Worm (Caenorhabditis elegans) whole organism, L1 larva: Measurements from ENCODE around the gene F20G2.1.

ENCODE experiments used
- C04F5.9 ChIP-seq: sonication (generic microtip); optimal IDR thresholded peaks from 2 replicates; lab custom pipeline; 2016; ENCODE audit warnings: missing genetic modification characterization, missing compliant biosample characterization
- alr-1 ChIP-seq: fragments of 200-800 bp; sonication (Bioruptor generic); optimal IDR thresholded peaks from 2 replicates; lab custom pipeline; 2018; ENCODE audit warnings: borderline replicate concordance, mild to moderate bottlenecking, missing genetic modification characterization, missing compliant biosample characterization
- blmp-1 ChIP-seq: fragments of 150-350 bp; optimal IDR thresholded peaks from 2 replicates; lab custom pipeline; 2014; ENCODE audit warnings: missing biosample characterization, missing genetic modification characterization
- ceh-8 ChIP-seq: fragments of 200-800 bp; sonication (Bioruptor generic); optimal IDR thresholded peaks from 2 replicates; lab custom pipeline; 2018; ENCODE audit warnings: mild to moderate bottlenecking, missing genetic modification characterization, moderate library complexity, missing compliant biosample characterization
- ceh-88 ChIP-seq: fragments of 200-800 bp; sonication (Bioruptor generic); IDR thresholded peaks from 2 replicates; pipeline ENCODE4 v1.3.6; 2022; ENCODE audit warnings: missing genetic modification characterization, missing compliant biosample characterization
- dpl-1 ChIP-seq, 3 experiments: fragments of 150-350 bp in 2 of 3; sonication (generic microtip) in 1 of 3; optimal IDR thresholded peaks; 2 replicates each; lab custom pipeline; 2014 to 2017; ENCODE audit warnings: missing biosample characterization in 3 of 3, missing genetic modification characterization in 3 of 3, missing genetic modification reagents in 3 of 3
- dsc-1 ChIP-seq: sonication (generic microtip); optimal IDR thresholded peaks from 2 replicates; lab custom pipeline; 2016; ENCODE audit warnings: mild to moderate bottlenecking, missing genetic modification characterization, missing compliant biosample characterization
- efl-1 ChIP-seq, 4 experiments: fragments of 150-350 bp; optimal IDR thresholded peaks in 3 of 4; peaks in 1 of 4; 1 replicate in 1 of 4; 2 replicates in 3 of 4; lab custom pipeline; 2014; ENCODE audit warnings: missing biosample characterization in 2 of 4, missing genetic modification characterization in 2 of 4, missing genetic modification reagents in 2 of 4
- efl-3 ChIP-seq: fragments of 200-800 bp; sonication (Bioruptor generic); optimal IDR thresholded peaks from 2 replicates; lab custom pipeline; 2018; ENCODE audit warnings: mild to moderate bottlenecking, missing genetic modification characterization, missing compliant biosample characterization
- egl-13 ChIP-seq: sonication (generic microtip); optimal IDR thresholded peaks from 2 replicates; lab custom pipeline; 2016; ENCODE audit warnings: missing genotype, missing genetic modification reagents, missing genetic modification characterization, missing compliant biosample characterization
- elt-2 ChIP-seq: sonication (generic microtip); optimal IDR thresholded peaks from 2 replicates; lab custom pipeline; 2016; ENCODE audit warnings: missing genetic modification characterization, mild to moderate bottlenecking, inconsistent platforms, missing compliant biosample characterization, missing genetic modification reagents
- ets-5 ChIP-seq: fragments of 200-800 bp; sonication (Bioruptor generic); IDR thresholded peaks from 2 replicates; pipeline ENCODE4 v1.3.6; 2022; ENCODE audit warnings: missing genetic modification characterization, missing compliant biosample characterization
- fkh-10 ChIP-seq: sonication (generic microtip); optimal IDR thresholded peaks from 2 replicates; lab custom pipeline; 2017; ENCODE audit warnings: missing biosample characterization, missing genetic modification reagents, missing genetic modification characterization
- fkh-8 ChIP-seq: sonication (generic microtip); optimal IDR thresholded peaks from 2 replicates; lab custom pipeline; 2016; ENCODE audit warnings: mild to moderate bottlenecking, missing genetic modification characterization, missing compliant biosample characterization
- hlh-17 ChIP-seq: fragments of 200-800 bp; sonication (Bioruptor generic); optimal IDR thresholded peaks from 2 replicates; lab custom pipeline; 2018; ENCODE audit warnings: missing genetic modification characterization, mild to moderate bottlenecking, missing compliant biosample characterization, moderate library complexity, borderline replicate concordance
- hlh-4 ChIP-seq: sonication (generic microtip); optimal IDR thresholded peaks from 2 replicates; lab custom pipeline; 2016; ENCODE audit warnings: mild to moderate bottlenecking, missing genetic modification characterization, missing compliant biosample characterization
- hpl-2 ChIP-seq: fragments of 150-350 bp; optimal IDR thresholded peaks from 2 replicates; lab custom pipeline; 2014; ENCODE audit warnings: missing biosample characterization, missing genetic modification reagents, missing genetic modification characterization
- lin-14 ChIP-seq: fragments of 200-800 bp; sonication (Bioruptor generic); optimal IDR thresholded peaks from 2 replicates; lab custom pipeline; 2018; ENCODE audit warnings: mild to moderate bottlenecking, missing genetic modification characterization, moderate library complexity, missing compliant biosample characterization
- lin-35 ChIP-seq, 2 experiments: fragments of 150-350 bp; optimal IDR thresholded peaks; 2 replicates each; lab custom pipeline; 2014; ENCODE audit warnings: missing biosample characterization in 2 of 2, missing genetic modification characterization in 2 of 2, missing genetic modification reagents in 2 of 2
- lir-3 ChIP-seq: sonication (generic microtip); optimal IDR thresholded peaks from 2 replicates; lab custom pipeline; 2016; ENCODE audit warnings: mild to moderate bottlenecking, missing genetic modification characterization, moderate library complexity, missing compliant biosample characterization; ENCODE audit not compliant: poor library complexity
- lsy-2 ChIP-seq, 2 experiments: fragments of 150-350 bp; optimal IDR thresholded peaks; 2 replicates each; lab custom pipeline; 2014; ENCODE audit warnings: missing biosample characterization in 2 of 2, missing genetic modification characterization in 2 of 2
- mep-1 ChIP-seq: fragments of 150-350 bp; optimal IDR thresholded peaks from 2 replicates; lab custom pipeline; 2014; ENCODE audit warnings: missing biosample characterization, missing genetic modification characterization
- nhr-12 ChIP-seq: sonication (generic microtip); optimal IDR thresholded peaks from 2 replicates; lab custom pipeline; 2017; ENCODE audit warnings: missing biosample characterization, missing genetic modification characterization
- nhr-19 ChIP-seq: fragments of 200-800 bp; sonication (Bioruptor generic); conservative IDR thresholded peaks from 2 replicates; pipeline ENCODE4 v1.3.6; 2022; ENCODE audit warnings: missing genetic modification characterization, missing compliant biosample characterization
- nhr-20 ChIP-seq: sonication (generic microtip); optimal IDR thresholded peaks from 2 replicates; lab custom pipeline; 2016; ENCODE audit warnings: mild to moderate bottlenecking, missing genetic modification characterization, missing compliant biosample characterization
- nhr-47 ChIP-seq: sonication (generic microtip); optimal IDR thresholded peaks from 2 replicates; lab custom pipeline; 2016; ENCODE audit warnings: mild to moderate bottlenecking, missing genetic modification characterization, moderate library complexity, missing compliant biosample characterization
- nhr-71 ChIP-seq: sonication (generic microtip); optimal IDR thresholded peaks from 2 replicates; lab custom pipeline; 2016; ENCODE audit warnings: mild to moderate bottlenecking, missing genetic modification characterization, moderate library complexity, missing compliant biosample characterization
- nhr-84 ChIP-seq: sonication (generic microtip); optimal IDR thresholded peaks from 2 replicates; lab custom pipeline; 2017; ENCODE audit warnings: missing biosample characterization, missing genetic modification characterization
- pag-3 ChIP-seq: sonication (generic microtip); optimal IDR thresholded peaks from 2 replicates; lab custom pipeline; 2017; ENCODE audit warnings: missing genetic modification characterization, mild to moderate bottlenecking, missing compliant biosample characterization, antibody characterized with exemption, borderline replicate concordance; ENCODE audit not compliant: insufficient read depth
- pax-3 ChIP-seq: fragments of 200-800 bp; sonication (Bioruptor generic); optimal IDR thresholded peaks from 2 replicates; lab custom pipeline; 2018; ENCODE audit warnings: mild to moderate bottlenecking, missing genetic modification characterization, moderate library complexity, missing compliant biosample characterization
- rnt-1 ChIP-seq: sonication (generic microtip); optimal IDR thresholded peaks from 2 replicates; lab custom pipeline; 2016; ENCODE audit warnings: mild to moderate bottlenecking, missing genetic modification characterization, moderate library complexity, missing compliant biosample characterization
- snu-23 ChIP-seq: sonication (generic microtip); optimal IDR thresholded peaks from 2 replicates; lab custom pipeline; 2016; ENCODE audit warnings: missing genetic modification characterization, missing compliant biosample characterization
- sup-37 ChIP-seq: fragments of 200-800 bp; sonication (Bioruptor generic); optimal IDR thresholded peaks from 2 replicates; lab custom pipeline; 2018; ENCODE audit warnings: mild to moderate bottlenecking, missing genetic modification characterization, missing compliant biosample characterization
- swsn-7 ChIP-seq: sonication (generic microtip); optimal IDR thresholded peaks from 2 replicates; lab custom pipeline; 2016; ENCODE audit warnings: missing genetic modification characterization, missing compliant biosample characterization
- tlp-1 ChIP-seq: fragments of 150-350 bp; optimal IDR thresholded peaks from 2 replicates; lab custom pipeline; 2014; ENCODE audit warnings: missing biosample characterization, missing genetic modification characterization
- unc-86 ChIP-seq: sonication (generic microtip); optimal IDR thresholded peaks from 2 replicates; lab custom pipeline; 2016; ENCODE audit warnings: missing genetic modification characterization, missing compliant biosample characterization

F20G2.1 gene

DNA sequence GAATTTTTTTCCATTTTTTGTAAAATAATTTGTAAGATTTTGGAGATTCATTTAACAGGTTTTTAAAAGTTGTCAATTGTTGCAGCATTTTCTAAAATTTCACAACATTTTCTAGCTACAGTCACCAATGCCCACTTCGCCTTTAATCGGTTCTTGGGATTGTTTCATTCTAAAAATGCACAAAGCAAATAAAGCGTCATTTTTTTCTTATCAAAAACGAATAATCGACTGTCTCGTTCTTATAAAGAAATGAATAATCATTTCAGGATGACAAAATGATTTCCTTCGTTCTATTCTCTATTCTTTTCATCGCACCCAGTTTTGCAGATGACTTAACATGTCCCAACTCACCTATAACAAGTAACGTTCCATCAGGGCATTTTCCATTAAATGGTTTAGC lies 22.1 kb upstream of the F20G2.1 start, which contains the start of gene F53C11.1:
F53C11.1 (plus strand) TSS at position 268 of the 400 bp plus-strand sequence.
- TF ChIP-seq ceh-8: no peak
- no peak for TF ChIP-seq hlh-17
- TF ChIP-seq elt-2: peak; percentile 18
- no peak for TF ChIP-seq lin-14

DNA sequence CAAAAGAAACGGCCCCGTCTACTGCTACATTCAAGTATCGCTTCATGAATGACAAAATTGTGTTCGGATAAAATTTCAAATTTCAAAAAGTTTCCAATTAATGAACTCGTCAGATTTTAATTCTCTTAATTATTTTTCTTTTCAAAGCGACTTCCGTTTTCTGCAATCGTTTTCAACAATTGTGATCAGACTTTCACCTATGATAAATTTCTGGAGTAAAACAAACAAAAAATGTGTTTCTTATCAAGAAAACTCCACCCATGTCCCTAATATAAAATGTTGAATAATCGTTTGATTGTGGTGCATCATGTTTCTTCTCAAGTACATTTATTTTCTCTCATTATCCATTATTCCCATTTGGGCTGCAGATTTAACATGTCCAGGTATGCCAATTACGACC lies 17.8 kb upstream of the F20G2.1 start, which contains the start of gene F20G2.5:
F20G2.5 (plus strand) TSS at position 301 of the 400 bp plus-strand sequence.
- TF ChIP-seq elt-2 (peak; percentile 22), dpl-1 (GFP tag; optimal IDR thresholded peaks at IDR 0.05; lab: Kevin White, UChicago) (no peak), lir-3 (tag; lab: Kevin White, UChicago) (no peak), hlh-17 (no peak)
- TF ChIP-seq, all 84 proteins: peak for 1

DNA sequence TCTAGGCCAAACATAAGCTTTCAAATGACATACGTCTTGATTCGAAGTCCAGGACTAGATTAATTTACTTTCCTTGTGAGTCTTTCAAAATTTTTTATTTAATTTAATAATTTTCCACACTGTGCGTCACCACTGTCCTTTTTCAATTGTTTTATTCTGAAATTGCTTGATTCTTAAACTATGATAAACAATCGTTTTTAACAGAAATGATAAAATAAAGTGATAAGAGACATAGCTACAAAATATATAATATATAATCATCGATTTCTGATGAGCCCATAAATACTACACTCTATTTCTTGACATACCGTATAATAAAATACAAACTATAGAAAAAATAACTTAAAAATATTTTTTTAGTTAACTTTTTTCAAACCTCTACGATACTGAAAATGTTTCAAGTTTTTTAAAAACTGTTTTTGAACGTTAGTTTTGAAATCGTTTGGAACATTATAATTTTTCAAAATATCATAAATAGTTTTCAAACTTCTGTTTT lies 15.6 kb upstream of the F20G2.1 start, which contains the start of gene nas-24:
nas-24 (plus strand) TSS at position 446 of the 496 bp plus-strand sequence.
- TF ChIP-seq elt-2: peak; percentile 23
- TF ChIP-seq swsn-7 (tag; lab: Kevin White, UChicago): no peak
- no peak for TF ChIP-seq mep-1 (tag; lab: Kevin White, UChicago)
- no peak for TF ChIP-seq C04F5.9
- TF ChIP-seq egl-13: no peak
- TF ChIP-seq lsy-2 (tag; optimal IDR thresholded peaks at IDR 0.05; lab: Kevin White, UChicago): no peak

DNA sequence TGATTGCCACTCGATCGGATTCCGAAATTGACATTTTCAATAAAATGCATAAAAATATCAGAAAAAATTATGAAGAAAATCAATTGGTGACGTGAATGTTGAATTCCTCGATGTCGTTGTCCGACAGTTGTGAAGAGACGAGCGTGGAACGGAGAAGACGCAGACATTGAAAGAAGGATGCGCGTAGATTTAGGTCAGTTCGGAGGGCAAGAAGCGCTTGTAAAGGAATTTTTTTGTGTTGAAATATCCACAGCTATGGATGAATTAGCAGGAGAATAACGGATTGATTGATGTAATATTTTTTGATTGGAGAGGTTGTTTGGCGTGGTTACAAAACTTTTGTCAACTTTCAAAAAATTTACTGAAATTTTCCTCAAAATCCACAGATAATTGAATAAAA lies 15.0 kb upstream of the F20G2.1 start, which contains the start of gene F20G2.3:
F20G2.3 (minus strand) TSS at position 101 of the 400 bp plus-strand sequence.
- no peak for TF ChIP-seq unc-86 (tag; lab: Kevin White, UChicago)
- peak; percentile 25 for TF ChIP-seq blmp-1 (tag; lab: Kevin White, UChicago)
- TF ChIP-seq, all 84 proteins: peak for 1

DNA sequence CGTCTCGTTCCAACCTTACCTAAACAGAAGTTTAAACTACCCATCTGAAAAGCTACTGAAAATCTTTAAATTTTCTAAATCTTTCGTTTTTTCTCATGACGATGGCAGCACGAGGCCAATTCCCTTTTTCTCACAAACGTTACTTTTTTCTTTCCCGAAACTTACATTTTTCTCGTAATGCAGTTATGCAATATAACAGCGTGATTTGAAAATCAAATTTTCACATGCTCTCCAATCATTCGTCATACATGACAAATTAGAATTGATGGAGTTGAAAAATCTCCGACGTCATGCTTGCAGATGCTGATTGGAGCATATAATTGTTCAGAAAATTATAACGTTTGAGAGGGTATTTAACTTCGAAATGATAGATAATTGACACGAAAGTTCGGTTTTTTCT lies 10.3 kb upstream of the F20G2.1 start:
- TF ChIP-seq lin-14 (peak; percentile 42), ceh-88 (no peak), fkh-10 (GFP tag; lab: Kevin White, UChicago) (peak; percentile 0), fkh-8 (tag; lab: Kevin White, UChicago) (peak; percentile 91), hpl-2 (no peak), lsy-2 (tag; optimal IDR thresholded peaks at IDR 0.05; lab: Kevin White, UChicago) (peak in 1 of 2 experiments; percentile 5), nhr-71 (tag; lab: Kevin White, UChicago) (peak; percentile 70), pax-3 (tag; lab: Kevin White, UChicago) (peak; percentile 56), swsn-7 (tag; lab: Kevin White, UChicago) (peak; percentile 11), nhr-47 (tag; lab: Kevin White, UChicago) (peak; percentile 56)

DNA sequence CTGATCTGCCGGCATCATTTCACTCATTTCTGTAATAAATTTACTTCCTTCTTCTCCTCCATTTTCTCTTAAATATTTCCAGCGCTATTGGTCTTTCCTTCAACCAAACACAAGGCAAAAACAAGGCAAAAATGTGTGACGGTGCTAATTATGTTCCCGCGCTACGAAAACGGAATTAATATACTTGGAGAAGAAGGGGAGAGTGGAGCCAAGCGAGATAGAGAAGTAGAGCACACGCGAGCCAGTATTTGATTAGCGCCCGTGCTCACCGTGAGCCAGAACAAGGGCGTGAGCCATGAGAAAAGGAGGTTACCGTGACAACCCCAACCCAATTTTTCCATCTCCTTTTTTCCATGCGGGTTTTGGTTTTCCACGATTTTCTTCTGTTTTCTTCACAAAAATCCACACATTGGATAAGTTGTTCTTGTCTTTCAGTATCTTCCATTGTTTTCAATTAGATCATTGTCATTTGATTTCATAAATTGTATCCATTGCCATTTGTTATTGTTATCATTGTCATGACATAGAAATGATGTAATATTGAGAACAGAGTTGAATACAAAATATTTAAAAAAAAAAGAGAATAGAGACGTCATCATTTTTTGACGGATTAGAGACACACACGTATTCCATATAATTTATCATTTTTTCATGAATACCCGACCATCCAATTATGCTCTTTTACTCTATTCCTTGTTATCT lies 9.2 kb upstream of the F20G2.1 start, which contains the start of gene F20G2.6:
F20G2.6 (plus strand) TSS at position 652 of the 702 bp plus-strand sequence.
- TF ChIP-seq dsc-1 (tag; lab: Kevin White, UChicago) (peak; percentile 56), pax-3 (tag; lab: Kevin White, UChicago) (peak; percentile 36), nhr-84 (tag; lab: Kevin White, UChicago) (no peak), fkh-8 (tag; lab: Kevin White, UChicago) (peak; percentile 63), efl-1 (optimal IDR thresholded peaks at IDR 0.05; lab: Kevin White, UChicago) (no peak), efl-1 (GFP tag; optimal IDR thresholded peaks at IDR 0.05 in 1 of 2; lab: Kevin White, UChicago) (peak in 1 of 2 experiments; percentile 1)

DNA sequence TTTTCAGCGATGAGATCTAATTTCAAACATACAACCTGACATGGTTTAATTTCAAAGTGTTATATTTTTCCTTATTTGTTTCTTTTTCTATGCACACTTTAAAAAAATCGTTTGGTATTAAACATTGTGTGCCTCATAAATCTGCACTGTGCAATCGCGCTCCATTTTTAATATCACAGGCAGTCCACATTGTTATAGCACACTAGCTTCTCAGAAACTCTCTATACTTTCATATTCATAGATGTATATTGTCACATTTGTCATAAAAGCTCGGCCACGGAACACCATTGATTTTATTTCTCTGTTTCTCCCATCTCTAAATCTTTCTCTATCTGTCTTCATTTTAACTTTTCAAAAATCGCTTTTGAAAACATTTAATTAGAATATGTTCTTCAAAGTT lies 4.0 kb upstream of the F20G2.1 start:
- TF ChIP-seq sup-37 (GFP tag; lab: Kevin White, UChicago) (no peak), snu-23 (GFP tag; lab: Kevin White, UChicago) (no peak), alr-1 (tag; lab: Kevin White, UChicago) (no peak), rnt-1 (tag; lab: Kevin White, UChicago) (no peak), nhr-20 (tag; lab: Kevin White, UChicago) (no peak), lir-3 (tag; lab: Kevin White, UChicago) (peak; percentile 28), efl-3 (GFP tag; lab: Kevin White, UChicago) (no peak), lin-35 (GFP tag; optimal IDR thresholded peaks at IDR 0.05; lab: Kevin White, UChicago) (peak in 1 of 2 experiments; percentile 48), nhr-12 (no peak), lsy-2 (tag; optimal IDR thresholded peaks at IDR 0.05; lab: Kevin White, UChicago) (peak in 1 of 2 experiments; percentile 46), pax-3 (tag; lab: Kevin White, UChicago) (no peak), tlp-1 (tag; lab: Kevin White, UChicago) (no peak), ets-5 (GFP tag; lab: Robert Waterston, UW) (no peak), hlh-4 (tag; lab: Kevin White, UChicago) (no peak), nhr-19 (GFP tag; lab: Robert Waterston, UW) (no peak), fkh-10 (GFP tag; lab: Kevin White, UChicago) (no peak), pag-3 (tag; lab: Kevin White, UChicago) (no peak)
